Worm (Caenorhabditis elegans): Measurements from ENCODE around the gene nhr-139.

ce11 chrV:7021772-7022171, 34.2 kb upstream of the nhr-139 start, which contains the start of gene F20A1.4:
- TF ChIP-seq W03F9.2 (tag; optimal IDR thresholded peaks at IDR 0.05) (no peak), him-1 (tag; optimal IDR thresholded peaks at IDR 0.05) (no peak), dao-5 (tag; optimal IDR thresholded peaks at IDR 0.05) (no peak)
